Fruit fly (Drosophila melanogaster) whole organism, embryonic: ENCODE results near the gene CG17127.

Experiments used
- Atf3 ChIP-seq: fragments of 200-800 bp; sonication (Bioruptor generic); optimal IDR thresholded peaks from 3 replicates; lab custom pipeline; 2016; ENCODE audit warnings: missing biosample characterization, missing genetic modification characterization
- BtbVII ChIP-seq: fragments of 200-800 bp; sonication (Bioruptor generic); optimal IDR thresholded peaks from 3 replicates; lab custom pipeline; 2017; ENCODE audit warnings: missing biosample characterization, mild to moderate bottlenecking, missing genetic modification characterization
- Bteb2 ChIP-seq: fragments of 200-800 bp; sonication (Bioruptor generic); optimal IDR thresholded peaks from 2 replicates; lab custom pipeline; 2016; ENCODE audit warnings: missing biosample characterization, missing genetic modification characterization
- CG11247 ChIP-seq: fragments of 200-800 bp; sonication (Bioruptor generic); IDR thresholded peaks from 2 replicates; pipeline ENCODE4 v1.3.6; 2022; ENCODE audit warnings: missing biosample characterization, missing genetic modification characterization
- CG12155 ChIP-seq: fragments of 200-800 bp; sonication (Bioruptor generic); optimal IDR thresholded peaks from 3 replicates; lab custom pipeline; 2016; ENCODE audit warnings: missing biosample characterization, missing genetic modification characterization
- CG12236 ChIP-seq: fragments of 200-800 bp; sonication (Bioruptor generic); optimal IDR thresholded peaks from 2 replicates; lab custom pipeline; 2016; ENCODE audit warnings: missing biosample characterization, missing genetic modification characterization
- CG12659 ChIP-seq: fragments of 200-800 bp; sonication (Bioruptor generic); optimal IDR thresholded peaks from 3 replicates; lab custom pipeline; 2017; ENCODE audit warnings: mild to moderate bottlenecking, missing biosample characterization, missing genetic modification reagents, missing genetic modification characterization
- CG13775 ChIP-seq: fragments of 200-800 bp; sonication (Bioruptor generic); optimal IDR thresholded peaks from 3 replicates; lab custom pipeline; 2017; ENCODE audit warnings: missing biosample characterization, mild to moderate bottlenecking, missing genetic modification characterization
- CG15011 ChIP-seq: fragments of 200-800 bp; sonication (Bioruptor generic); optimal IDR thresholded peaks from 3 replicates; lab custom pipeline; 2018; ENCODE audit warnings: missing biosample characterization, mild to moderate bottlenecking, missing genetic modification characterization
- CG1529 ChIP-seq: fragments of 200-800 bp; sonication (Bioruptor generic); optimal IDR thresholded peaks from 3 replicates; lab custom pipeline; 2018; ENCODE audit warnings: missing biosample characterization, missing genetic modification characterization
- CG17912 ChIP-seq: fragments of 200-800 bp; sonication (Bioruptor generic); optimal IDR thresholded peaks from 2 replicates; lab custom pipeline; 2018; ENCODE audit warnings: missing biosample characterization, mild to moderate bottlenecking, missing genetic modification characterization
- CG18262 ChIP-seq: fragments of 200-800 bp; optimal IDR thresholded peaks from 3 replicates; lab custom pipeline; 2019; ENCODE audit warnings: missing biosample characterization, mild to moderate bottlenecking, missing genetic modification characterization, moderate library complexity
- CG2116 ChIP-seq: fragments of 200-800 bp; sonication (Bioruptor generic); optimal IDR thresholded peaks from 3 replicates; lab custom pipeline; 2018; ENCODE audit warnings: missing biosample characterization, mild to moderate bottlenecking, missing genetic modification characterization
- CG30403 ChIP-seq: fragments of 200-800 bp; sonication (Bioruptor generic); optimal IDR thresholded peaks from 3 replicates; lab custom pipeline; 2016; ENCODE audit warnings: missing biosample characterization, missing genetic modification characterization
- CG3281 ChIP-seq: fragments of 200-800 bp; sonication (Bioruptor generic); optimal IDR thresholded peaks from 3 replicates; lab custom pipeline; 2017; ENCODE audit warnings: missing biosample characterization, mild to moderate bottlenecking, missing genetic modification characterization
- CG33213 ChIP-seq: fragments of 200-800 bp; sonication (Bioruptor generic); optimal IDR thresholded peaks from 3 replicates; lab custom pipeline; 2016; ENCODE audit warnings: missing biosample characterization, missing genetic modification characterization
- CG3407 ChIP-seq: fragments of 200-800 bp; sonication (Bioruptor generic); optimal IDR thresholded peaks from 2 replicates; lab custom pipeline; 2018; ENCODE audit warnings: missing biosample characterization, mild to moderate bottlenecking, missing genetic modification characterization
- CG34224 ChIP-seq: fragments of 200-800 bp; sonication (Bioruptor generic); IDR thresholded peaks from 3 replicates; pipeline ENCODE4 v1.3.6; 2022; ENCODE audit warnings: missing biosample characterization, missing genetic modification characterization; ENCODE audit not compliant: partially characterized antibody
- CG4328 ChIP-seq: fragments of 200-800 bp; sonication (Bioruptor generic); optimal IDR thresholded peaks from 3 replicates; lab custom pipeline; 2017; ENCODE audit warnings: missing biosample characterization, missing genetic modification reagents, missing genetic modification characterization
- CG4404 ChIP-seq: fragments of 200-800 bp; sonication (Bioruptor generic); IDR thresholded peaks from 2 replicates; pipeline ENCODE4 v1.3.6; 2022; ENCODE audit warnings: missing biosample characterization, missing genetic modification characterization
- CG6683 ChIP-seq: fragments of 200-800 bp; sonication (Bioruptor generic); optimal IDR thresholded peaks from 2 replicates; lab custom pipeline; 2017; ENCODE audit warnings: missing biosample characterization, mild to moderate bottlenecking, missing genetic modification characterization, missing genetic modification reagents
- CG7745 ChIP-seq: fragments of 200-800 bp; sonication (Bioruptor generic); optimal IDR thresholded peaks from 2 replicates; lab custom pipeline; 2018; ENCODE audit warnings: missing biosample characterization, mild to moderate bottlenecking, missing genetic modification characterization, moderate library complexity
- CG9727 ChIP-seq: fragments of 200-800 bp; sonication (Bioruptor generic); optimal IDR thresholded peaks from 3 replicates; lab custom pipeline; 2017; ENCODE audit warnings: missing biosample characterization, mild to moderate bottlenecking, missing genetic modification characterization
- CG9817 ChIP-seq: fragments of 200-800 bp; sonication (Bioruptor generic); optimal IDR thresholded peaks from 2 replicates; lab custom pipeline; 2018; ENCODE audit warnings: missing biosample characterization, mild to moderate bottlenecking, missing genetic modification characterization, moderate library complexity
- CoRest ChIP-seq: fragments of 200-800 bp; sonication (Bioruptor generic); optimal IDR thresholded peaks from 3 replicates; lab custom pipeline; 2018; ENCODE audit warnings: missing biosample characterization, mild to moderate bottlenecking, missing genetic modification characterization, moderate library complexity
- Ets65A ChIP-seq: fragments of 200-800 bp; sonication (Bioruptor generic); peaks from one replicate; lab custom pipeline; 2016; ENCODE audit warnings: missing biosample characterization, missing genetic modification characterization
- Fer2 ChIP-seq: fragments of 200-800 bp; sonication (Bioruptor generic); optimal IDR thresholded peaks from 2 replicates; lab custom pipeline; 2018; ENCODE audit warnings: missing biosample characterization, mild to moderate bottlenecking, missing genetic modification characterization, moderate library complexity
- Hr39 ChIP-seq: fragments of >200 bp; optimal IDR thresholded peaks from 2 replicates; lab custom pipeline; 2017
- ara ChIP-seq: fragments of 200-800 bp; sonication (Bioruptor generic); IDR thresholded peaks from 2 replicates; pipeline ENCODE4 v1.3.6; 2022; ENCODE audit warnings: missing biosample characterization, missing genetic modification characterization
- cato ChIP-seq: fragments of 200-800 bp; sonication (Bioruptor generic); optimal IDR thresholded peaks from 2 replicates; lab custom pipeline; 2016; ENCODE audit warnings: missing biosample characterization, missing genetic modification characterization, borderline replicate concordance
- crc ChIP-seq: fragments of 200-800 bp; sonication (Bioruptor generic); optimal IDR thresholded peaks from 2 replicates; lab custom pipeline; 2016; ENCODE audit warnings: missing biosample characterization, missing genetic modification characterization
- cwo ChIP-seq: fragments of 200-800 bp; sonication (Bioruptor generic); optimal IDR thresholded peaks from 3 replicates; lab custom pipeline; 2017; ENCODE audit warnings: missing biosample characterization, missing genetic modification characterization, mild to moderate bottlenecking, moderate library complexity, missing genetic modification reagents
- dm ChIP-seq: fragments of 200-800 bp; sonication (Bioruptor generic); optimal IDR thresholded peaks from 3 replicates; lab custom pipeline; 2016; ENCODE audit warnings: missing biosample characterization, missing genetic modification characterization
- en ChIP-seq: fragments of 200-800 bp; sonication (Bioruptor generic); optimal IDR thresholded peaks from 2 replicates; lab custom pipeline; 2016; ENCODE audit warnings: missing biosample characterization, missing genetic modification characterization
- eyg ChIP-seq: fragments of 200-800 bp; sonication (Bioruptor generic); optimal IDR thresholded peaks from 3 replicates; lab custom pipeline; 2016; ENCODE audit warnings: missing biosample characterization, missing genetic modification characterization
- fd3F ChIP-seq: fragments of 200-800 bp; sonication (Bioruptor generic); optimal IDR thresholded peaks from 2 replicates; lab custom pipeline; 2018; ENCODE audit warnings: missing biosample characterization, mild to moderate bottlenecking, missing genetic modification characterization, moderate library complexity
- fru ChIP-seq: fragments of >200 bp; optimal IDR thresholded peaks from 2 replicates; lab custom pipeline; 2017
- gcm ChIP-seq: fragments of 200-800 bp; sonication (Bioruptor generic); optimal IDR thresholded peaks from 2 replicates; lab custom pipeline; 2019; ENCODE audit warnings: missing biosample characterization, mild to moderate bottlenecking, missing genetic modification characterization, moderate library complexity
- gfzf ChIP-seq: fragments of 200-800 bp; sonication (Bioruptor generic); optimal IDR thresholded peaks from 2 replicates; lab custom pipeline; 2016; ENCODE audit warnings: missing biosample characterization, mild to moderate bottlenecking, missing genetic modification characterization, moderate library complexity
- grau ChIP-seq: fragments of 200-800 bp; optimal IDR thresholded peaks from 3 replicates; lab custom pipeline; 2019; ENCODE audit warnings: missing biosample characterization, mild to moderate bottlenecking, missing genetic modification characterization, moderate library complexity
- hb ChIP-seq: fragments of 200-800 bp; sonication (Bioruptor generic); IDR thresholded peaks from 3 replicates; pipeline ENCODE4 v1.3.6; 2022; ENCODE audit warnings: missing biosample characterization, missing genetic modification characterization; ENCODE audit not compliant: partially characterized antibody
- jumu ChIP-seq: fragments of 200-800 bp; sonication (Bioruptor generic); optimal IDR thresholded peaks from 3 replicates; lab custom pipeline; 2016; ENCODE audit warnings: missing biosample characterization, missing genetic modification characterization
- ken ChIP-seq: fragments of 200-800 bp; sonication (Bioruptor generic); IDR thresholded peaks from 3 replicates; pipeline ENCODE4 v1.3.6; 2022; ENCODE audit warnings: missing biosample characterization, missing genetic modification characterization
- lmd ChIP-seq: fragments of 200-800 bp; sonication (Bioruptor generic); IDR thresholded peaks from 2 replicates; pipeline ENCODE4 v1.3.6; 2022; ENCODE audit warnings: missing biosample characterization, missing genetic modification characterization
- nom ChIP-seq: fragments of 200-800 bp; sonication (Bioruptor generic); optimal IDR thresholded peaks from 2 replicates; lab custom pipeline; 2017; ENCODE audit warnings: missing biosample characterization, missing genetic modification characterization, mild to moderate bottlenecking, moderate library complexity, missing genetic modification reagents
- oc ChIP-seq: fragments of 200-800 bp; sonication (Bioruptor generic); optimal IDR thresholded peaks from 2 replicates; lab custom pipeline; 2018; ENCODE audit warnings: missing biosample characterization, mild to moderate bottlenecking, missing genetic modification characterization, moderate library complexity
- otp ChIP-seq: fragments of 200-800 bp; sonication (Bioruptor generic); IDR thresholded peaks from 3 replicates; pipeline ENCODE4, ENCODE4 v1.3.6; 2022; ENCODE audit warnings: missing biosample characterization, missing genetic modification characterization
- ranshi ChIP-seq: fragments of 200-800 bp; sonication (Bioruptor generic); IDR thresholded peaks from 2 replicates; pipeline ENCODE4 v1.3.6; 2022; ENCODE audit warnings: missing biosample characterization, missing genetic modification characterization
- sob ChIP-seq: fragments of 200-800 bp; sonication (Bioruptor generic); IDR thresholded peaks from 2 replicates; pipeline ENCODE4 v1.3.6; 2022; ENCODE audit warnings: missing biosample characterization, missing genetic modification characterization
- tin ChIP-seq: fragments of 200-800 bp; sonication (Bioruptor generic); optimal IDR thresholded peaks from 3 replicates; lab custom pipeline; 2016; ENCODE audit warnings: missing biosample characterization, missing genetic modification characterization
- z ChIP-seq: fragments of 200-800 bp; sonication (Bioruptor generic); IDR thresholded peaks from 3 replicates; pipeline ENCODE4 v1.3.6; 2022; ENCODE audit warnings: missing biosample characterization, missing genetic modification characterization

CG17127 gene

DNA sequence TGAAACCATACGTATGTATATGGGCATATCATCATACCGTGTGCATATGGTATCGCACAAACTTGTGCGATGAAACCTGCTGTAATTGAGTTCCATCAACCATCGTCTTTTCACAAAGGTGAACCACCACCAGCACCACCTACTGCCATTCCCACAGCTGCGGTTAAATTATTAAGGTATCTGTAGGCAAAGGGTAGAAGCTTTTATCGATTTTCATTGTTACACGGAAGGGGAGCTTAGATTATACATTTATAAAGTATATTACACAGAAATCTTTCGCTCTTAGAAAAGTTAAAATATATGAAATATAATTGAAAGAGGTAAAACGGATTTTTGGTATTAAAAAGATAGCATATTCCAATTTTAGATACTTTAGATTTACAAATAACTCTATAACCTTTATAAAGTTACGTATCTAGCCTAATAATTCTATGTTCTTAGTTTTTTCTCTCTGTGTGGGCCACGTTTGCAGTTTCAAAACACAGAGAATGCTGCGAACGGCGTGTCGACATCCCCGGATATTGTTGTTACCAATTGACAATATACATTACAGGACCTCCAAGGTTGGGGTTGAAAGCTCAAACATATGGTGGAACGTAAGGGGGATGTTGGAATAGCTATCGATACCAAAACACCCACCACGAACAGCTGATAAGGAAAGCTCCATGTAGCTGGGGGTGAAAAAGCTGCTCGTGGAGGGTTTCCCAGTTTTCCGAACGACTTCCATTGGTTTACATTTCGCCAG is 10.1 kb upstream of the CG17127 start, which contains the start of gene CG6495 (continued):
- peak; percentile 45; the same call in 1 of the 2 replicates for TF ChIP-seq lmd (GFP tag; lab: Robert Waterston, UW)
- no peak for TF ChIP-seq CG34224 (GFP tag; lab: Robert Waterston, UW)
- TF ChIP-seq gfzf (GFP tag; lab: Kevin White, UChicago), result no peak
- TF ChIP-seq CG12236 (GFP tag; lab: Kevin White, UChicago), result no peak
- TF ChIP-seq CG1529 (GFP tag; lab: Kevin White, UChicago), result no peak
- peak; percentile 65 for TF ChIP-seq CG12659 (GFP tag; lab: Kevin White, UChicago)
- TF ChIP-seq hb, result no peak
- TF ChIP-seq nom (GFP tag; lab: Kevin White, UChicago), result no peak
- peak; percentile 74 for TF ChIP-seq grau (tag; lab: Kevin White, UChicago)
- peak; percentile 58 for TF ChIP-seq gcm (GFP tag; lab: Kevin White, UChicago)
- peak; percentile 61 for TF ChIP-seq CG30403 (GFP tag; lab: Kevin White, UChicago)
- TF ChIP-seq CG33213 (GFP tag; lab: Kevin White, UChicago), result no peak
- no peak for TF ChIP-seq CG11247 (GFP tag; lab: Robert Waterston, UW)
- TF ChIP-seq tin, result peak; percentile 15
- TF ChIP-seq en (GFP tag; lab: Kevin White, UChicago), result no peak
- TF ChIP-seq CG9727, result peak; percentile 55
- peak; percentile 26 for TF ChIP-seq CG12155 (GFP tag; lab: Kevin White, UChicago)
- no peak for TF ChIP-seq z (GFP tag; lab: Robert Waterston, UW)
- peak; percentile 22 for TF ChIP-seq CG15011 (GFP tag; lab: Kevin White, UChicago)
- TF ChIP-seq dm (GFP tag; lab: Kevin White, UChicago), result no peak
- peak; percentile 18 for TF ChIP-seq fd3F
- TF ChIP-seq CG17912 (GFP tag; lab: Kevin White, UChicago), result no peak
- TF ChIP-seq Atf3 (GFP tag; lab: Kevin White, UChicago), result no peak
- TF ChIP-seq CG6683, result peak; percentile 45
- TF ChIP-seq ranshi (GFP tag; lab: Robert Waterston, UW), result peak; percentile 35; the same call in 1 of the 2 replicates
- no peak for TF ChIP-seq CG13775
- peak; percentile 65 for TF ChIP-seq CoRest
- peak; percentile 61 for TF ChIP-seq CG18262 (tag; lab: Kevin White, UChicago)
- no peak for TF ChIP-seq cato (GFP tag; lab: Kevin White, UChicago)
- no peak for TF ChIP-seq Hr39 (lab: Kevin White, UChicago)
- no peak for TF ChIP-seq eyg (GFP tag; lab: Kevin White, UChicago)
- TF ChIP-seq oc (tag; lab: Kevin White, UChicago), result peak; percentile 38
- TF ChIP-seq ken, result no peak
- peak; percentile 17 for TF ChIP-seq Bteb2 (GFP tag; lab: Kevin White, UChicago)
- no peak for TF ChIP-seq CG7745 (tag; lab: Kevin White, UChicago)
- no peak for TF ChIP-seq otp (GFP tag; lab: Robert Waterston, UW)
- no peak for TF ChIP-seq CG3407 (GFP tag; lab: Kevin White, UChicago)
- no peak for TF ChIP-seq Fer2 (tag; lab: Kevin White, UChicago)
- no peak for TF ChIP-seq Ets65A (GFP tag; lab: Kevin White, UChicago)
- peak; percentile 63 for TF ChIP-seq cwo (GFP tag; lab: Kevin White, UChicago)
- TF ChIP-seq CG4328, result peak; percentile 8
- TF ChIP-seq ara (GFP tag; lab: Robert Waterston, UW), result no peak
- TF ChIP-seq CG3281, result peak; percentile 53
- no peak for TF ChIP-seq fru
- peak; percentile 57 for TF ChIP-seq BtbVII (GFP tag; lab: Kevin White, UChicago)
- TF ChIP-seq CG4404 (GFP tag; lab: Robert Waterston, UW), result no peak
- no peak for TF ChIP-seq crc (GFP tag; lab: Kevin White, UChicago)
- no peak for TF ChIP-seq CG2116 (GFP tag; lab: Kevin White, UChicago)
- peak; percentile 32 for TF ChIP-seq CG9817
- no peak for TF ChIP-seq sob (GFP tag; lab: Robert Waterston, UW)
- TF ChIP-seq jumu (GFP tag; lab: Kevin White, UChicago), result no peak
